Fruit fly (Drosophila melanogaster): ENCODE results near the gene CG42367.
A peak's percentile ranks its signal among the peaks of the same experiment; 100 is the strongest.

Gene CG42367

dm6 chr2L:9894871-9895364 is 35.5 kb upstream of the CG42367 start, which contains the start of gene Bka (continued):
- TF ChIP-seq lab (GFP tag; optimal IDR thresholded peaks at IDR 0.05) (peak; percentile 72), C15 (GFP tag; IDR thresholded peaks at IDR 0.05) (no peak), CG4360 (GFP tag; IDR thresholded peaks at IDR 0.05) (no peak), CkIIα-i1 (GFP tag; IDR thresholded peaks at IDR 0.05) (no peak), Xbp1 (GFP tag; optimal IDR thresholded peaks at IDR 0.05) (peak; percentile 18), CG17359 (tag; optimal IDR thresholded peaks at IDR 0.05) (peak; percentile 37), usp (GFP tag; optimal IDR thresholded peaks at IDR 0.05) (no peak), Fer3 (tag; optimal IDR thresholded peaks at IDR 0.05) (peak; percentile 47), MESR4 (GFP tag; optimal IDR thresholded peaks at IDR 0.05) (peak; percentile 96), run (tag; optimal IDR thresholded peaks at IDR 0.05) (no peak), org-1 (GFP tag; optimal IDR thresholded peaks at IDR 0.05) (peak; percentile 8), pzg (GFP tag; optimal IDR thresholded peaks at IDR 0.05) (peak; percentile 83), ewg (GFP tag; optimal IDR thresholded peaks at IDR 0.05) (no peak), CG17912 (GFP tag; optimal IDR thresholded peaks at IDR 0.05) (no peak), CG34422 (GFP tag; IDR thresholded peaks at IDR 0.05) (peak; percentile 55; the same call in 1 of the 3 replicates), cato (GFP tag; optimal IDR thresholded peaks at IDR 0.05; ENCODE audit: borderline replicate concordance) (peak; percentile 31), ssp (GFP tag; IDR thresholded peaks at IDR 0.05) (no peak), Abd-B (GFP tag; optimal IDR thresholded peaks at IDR 0.05) (no peak), CG15073 (GFP tag; optimal IDR thresholded peaks at IDR 0.05) (no peak), CG1603 (tag; optimal IDR thresholded peaks at IDR 0.05) (peak; percentile 78), Jarid2 (GFP tag; optimal IDR thresholded peaks at IDR 0.05) (peak; percentile 53), odd (GFP tag; optimal IDR thresholded peaks at IDR 0.05) (peak; percentile 73), lbe (GFP tag; optimal IDR thresholded peaks at IDR 0.05) (peak; percentile 72), CG4854 (GFP tag; optimal IDR thresholded peaks at IDR 0.05) (peak; percentile 29), CG17328 (GFP tag; IDR thresholded peaks at IDR 0.05) (peak; percentile 46; the same call in 1 of the 2 replicates), CG11696 (GFP tag; IDR thresholded peaks at IDR 0.05) (no peak), amos (GFP tag; IDR thresholded peaks at IDR 0.05; ENCODE audit: partially characterized antibody) (peak; percentile 95), br (optimal IDR thresholded peaks at IDR 0.05) (no peak), zen (tag; optimal IDR thresholded peaks at IDR 0.05) (peak; percentile 21), Optix (GFP tag; IDR thresholded peaks at IDR 0.05) (no peak), ara (GFP tag; IDR thresholded peaks at IDR 0.05) (no peak), hkb (optimal IDR thresholded peaks at IDR 0.05) (no peak), hkb (GFP tag; IDR thresholded peaks at IDR 0.05) (peak; percentile 59), CG12744 (GFP tag; optimal IDR thresholded peaks at IDR 0.05) (no peak), CG17385 (GFP tag; optimal IDR thresholded peaks at IDR 0.05) (peak; percentile 79), CG10654 (GFP tag; optimal IDR thresholded peaks at IDR 0.05) (no peak), cas (GFP tag; IDR thresholded peaks at IDR 0.05) (no peak), sna (GFP tag; IDR thresholded peaks at IDR 0.05; ENCODE audit: partially characterized antibody) (peak; percentile 99), Hr78 (GFP tag; optimal IDR thresholded peaks at IDR 0.05) (no peak), so (GFP tag; IDR thresholded peaks at IDR 0.05) (no peak), CG10209 (GFP tag; optimal IDR thresholded peaks at IDR 0.05) (peak; percentile 24), Hr51 (GFP tag; optimal IDR thresholded peaks at IDR 0.05) (peak in 1 of 2 experiments; percentile 52), sob (GFP tag; IDR thresholded peaks at IDR 0.05) (peak; percentile 61), CG31224 (GFP tag; IDR thresholded peaks at IDR 0.05) (0 out of 2 replicates have a peak, but pooled peaks have one; percentile 9), pb (GFP tag; optimal IDR thresholded peaks at IDR 0.05) (no peak), Hey (tag; optimal IDR thresholded peaks at IDR 0.05) (no peak), Hr3 (GFP tag; optimal IDR thresholded peaks at IDR 0.05) (no peak), CG14441 (GFP tag; IDR thresholded peaks at IDR 0.05) (no peak), inv (GFP tag; IDR thresholded peaks at IDR 0.05; ENCODE audit: partially characterized antibody) (peak; percentile 97), her (GFP tag; optimal IDR thresholded peaks at IDR 0.05) (peak; percentile 40), knrl (GFP tag; IDR thresholded peaks at IDR 0.05; ENCODE audit: partially characterized antibody) (peak; percentile 99)

All from whole organism, embryonic.